Worm (Caenorhabditis elegans): ENCODE results near the gene Y73C8B.2.

DNA sequence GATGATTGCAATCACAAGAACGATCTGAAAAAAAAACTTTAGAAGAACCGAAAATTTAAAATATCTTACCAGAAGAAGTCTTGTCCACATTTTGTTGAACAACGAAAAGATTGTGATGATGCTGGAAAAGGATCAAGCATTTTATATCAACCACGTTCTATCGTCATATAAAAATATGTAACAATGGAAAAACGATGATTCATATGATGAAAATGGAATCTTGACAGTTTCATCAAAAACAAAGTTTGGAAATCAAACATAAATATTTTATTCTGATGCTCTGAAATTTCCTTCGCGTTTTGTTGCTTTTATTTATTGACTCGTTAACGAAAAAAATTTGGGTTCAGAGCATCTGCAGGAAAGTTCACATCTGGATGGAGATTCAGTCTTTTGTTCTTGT is 41.8 kb upstream of the Y73C8B.2 start, which contains the start of the genes K08D9.9 and str-16:
- TF ChIP-seq elt-2 (tag; optimal IDR thresholded peaks at IDR 0.05) (no peak), ztf-4 (tag; optimal IDR thresholded peaks at IDR 0.05) (no peak), ceh-88 (GFP tag; IDR thresholded peaks at IDR 0.05) (no peak), efl-1 (optimal IDR thresholded peaks at IDR 0.05) (no peak), efl-1 (GFP tag; optimal IDR thresholded peaks at IDR 0.05 in 1 of 2) (no peak), nhr-237 (tag; optimal IDR thresholded peaks at IDR 0.05) (no peak), unc-130 (tag; optimal IDR thresholded peaks at IDR 0.05) (no peak), aha-1 (tag; optimal IDR thresholded peaks at IDR 0.05) (no peak), sox-4 (tag; optimal IDR thresholded peaks at IDR 0.05) (no peak), ztf-11 (tag; optimal IDR thresholded peaks at IDR 0.05) (no peak), ama-1 (optimal IDR thresholded peaks at IDR 0.05) (no peak), hpl-2 (GFP tag; optimal IDR thresholded peaks at IDR 0.05) (no peak), unc-86 (tag; optimal IDR thresholded peaks at IDR 0.05) (no peak), nhr-11 (tag; optimal IDR thresholded peaks at IDR 0.05) (no peak)

All from whole organism, L1 larva.